Fruit fly (Drosophila melanogaster): ENCODE measurements around the gene Alp5.
A peak's percentile ranks its signal among the peaks of the same experiment; 100 is the strongest.

Gene Alp5

dm6 chr3R:20998319-20998718, 8.5 kb downstream of the Alp5 start:
- no peak for TF ChIP-seq CG17801 (GFP tag; optimal IDR thresholded peaks at IDR 0.05; ENCODE audit: partially characterized antibody)

- no peak for TF ChIP-seq CG17801 (GFP tag; optimal IDR thresholded peaks at IDR 0.05; ENCODE audit: partially characterized antibody)
These were observed 16.4 kb downstream of the Alp5 start for dm6 chr3R:20990409-20990808.

- TF ChIP-seq CG17801 (GFP tag; optimal IDR thresholded peaks at IDR 0.05; ENCODE audit: partially characterized antibody) = peak; percentile 35
These were observed 17.1 kb downstream of the Alp5 start for dm6 chr3R:20989657-20990056.

dm6 chr3R:20989046-20989445, 17.7 kb downstream of the Alp5 start:
- no peak for TF ChIP-seq CG17801 (GFP tag; optimal IDR thresholded peaks at IDR 0.05; ENCODE audit: partially characterized antibody)

dm6 chr3R:20988560-20988959, 18.2 kb downstream of the Alp5 start:
- TF ChIP-seq CG17801 (GFP tag; optimal IDR thresholded peaks at IDR 0.05; ENCODE audit: partially characterized antibody) = no peak

- no peak for TF ChIP-seq CG17801 (GFP tag; optimal IDR thresholded peaks at IDR 0.05; ENCODE audit: partially characterized antibody)
These were observed 19.0 kb downstream of the Alp5 start, which contains the start of gene CG43446 for dm6 chr3R:20987836-20988235. TSS of gene CG43446 (minus strand) at chr3R:20987936.

dm6 chr3R:20985592-20985991, 21.2 kb downstream of the Alp5 start:
- TF ChIP-seq CG17801 (GFP tag; optimal IDR thresholded peaks at IDR 0.05; ENCODE audit: partially characterized antibody) = no peak

dm6 chr3R:20984902-20985301, 21.9 kb downstream of the Alp5 start:
- TF ChIP-seq CG17801 (GFP tag; optimal IDR thresholded peaks at IDR 0.05; ENCODE audit: partially characterized antibody) = no peak

dm6 chr3R:20984087-20984486, 22.7 kb downstream of the Alp5 start:
- no peak for TF ChIP-seq CG17801 (GFP tag; optimal IDR thresholded peaks at IDR 0.05; ENCODE audit: partially characterized antibody)

- TF ChIP-seq CG17801 (GFP tag; optimal IDR thresholded peaks at IDR 0.05; ENCODE audit: partially characterized antibody) = no peak
These were observed 28.9 kb downstream of the Alp5 start, which contains the start of gene Calx for dm6 chr3R:20977846-20978295. TSS of gene Calx (plus strand) at chr3R:20978183.

dm6 chr3R:20976649-20977048, 30.1 kb downstream of the Alp5 start:
- TF ChIP-seq CG17801 (GFP tag; optimal IDR thresholded peaks at IDR 0.05; ENCODE audit: partially characterized antibody) = no peak

- no peak for TF ChIP-seq CG17801 (GFP tag; optimal IDR thresholded peaks at IDR 0.05; ENCODE audit: partially characterized antibody)
These were observed 43.8 kb downstream of the Alp5 start for dm6 chr3R:20962965-20963364.

dm6 chr3R:20961993-20962392, 44.8 kb downstream of the Alp5 start:
- TF ChIP-seq CG17801 (GFP tag; optimal IDR thresholded peaks at IDR 0.05; ENCODE audit: partially characterized antibody) = no peak

dm6 chr3R:20960881-20961518, 45.8 kb downstream of the Alp5 start:
- peak; percentile 12 for TF ChIP-seq CG17801 (GFP tag; optimal IDR thresholded peaks at IDR 0.05; ENCODE audit: partially characterized antibody)

dm6 chr3R:20958599-20959150, 48.1 kb downstream of the Alp5 start:
- no peak for TF ChIP-seq CG17801 (GFP tag; optimal IDR thresholded peaks at IDR 0.05; ENCODE audit: partially characterized antibody)

Measured in ovary, adult (tissue).